Worm (Caenorhabditis elegans): Measurements from ENCODE around the gene H03G16.6.
A peak's percentile ranks its signal among the peaks of the same experiment; 100 is the strongest.

The H03G16.6 gene

ce11 chrX:15076042-15076565 is 23.6 kb downstream of the H03G16.6 start, which contains the start of the genes H40L08.3 and H40L08.9 (continued):
- TF ChIP-seq rec-8 (tag; optimal IDR thresholded peaks at IDR 0.05) (no peak), ztf-26 (tag; optimal IDR thresholded peaks at IDR 0.05) (peak; percentile 77), xnd-1 (tag; optimal IDR thresholded peaks at IDR 0.05) (no peak), ztf-22 (GFP tag; optimal IDR thresholded peaks at IDR 0.05) (peak; percentile 22), gei-17 (GFP tag; optimal IDR thresholded peaks at IDR 0.05) (peak; percentile 22), somi-1 (GFP tag; optimal IDR thresholded peaks at IDR 0.05) (no peak), dox-1 (GFP tag; IDR thresholded peaks at IDR 0.05) (peak; percentile 42), atf-7 (tag; optimal IDR thresholded peaks at IDR 0.05) (peak; percentile 6), hrde-1 (tag; optimal IDR thresholded peaks at IDR 0.05; ENCODE audit: borderline replicate concordance) (no peak), nhr-27 (tag; optimal IDR thresholded peaks at IDR 0.05) (no peak), nfyb-1 (GFP tag; IDR thresholded peaks at IDR 0.05) (peak; percentile 52), mes-4 (tag; optimal IDR thresholded peaks at IDR 0.05) (no peak)

ce11 chrX:15076909-15077308 is 24.4 kb downstream of the H03G16.6 start:
- TF ChIP-seq madf-6 (GFP tag; IDR thresholded peaks at IDR 0.05) (0 out of 2 replicates have a peak, but pooled peaks have one; percentile 6), ama-1 (optimal IDR thresholded peaks at IDR 0.05) (peak; percentile 13), ama-1 (GFP tag; optimal IDR thresholded peaks at IDR 0.05) (no peak), Y56A3A.18 (GFP tag; IDR thresholded peaks at IDR 0.05) (0 out of 2 replicates have a peak, but pooled peaks have one; percentile 28), attf-5 (GFP tag; optimal IDR thresholded peaks at IDR 0.05) (no peak)

ce11 chrX:15077597-15078261 is 25.2 kb downstream of the H03G16.6 start, which contains the start of the genes H40L08.8, H40L08.2 and H40L08.7:
H40L08.8 (minus strand) TSS chrX:15077633.
H40L08.2 (minus strand) TSS chrX:15077744.
H40L08.7 (minus strand) TSS chrX:15077744.
- TF ChIP-seq nhr-179 (tag; optimal IDR thresholded peaks at IDR 0.05) (no peak), pbrm-1 (GFP tag; IDR thresholded peaks at IDR 0.05) (no peak), mes-4 (tag; optimal IDR thresholded peaks at IDR 0.05) (no peak), K12H6.12 (tag; optimal IDR thresholded peaks at IDR 0.05) (no peak), cebp-2 (GFP tag; IDR thresholded peaks at IDR 0.05) (no peak), dpff-1 (tag; optimal IDR thresholded peaks at IDR 0.05) (no peak), efl-1 (GFP tag; optimal IDR thresholded peaks at IDR 0.05) (no peak), lin-40 (tag; optimal IDR thresholded peaks at IDR 0.05) (no peak), Y79H2A.3 (GFP tag; conservative IDR thresholded peaks at IDR 0.05) (no peak), rec-8 (tag; optimal IDR thresholded peaks at IDR 0.05) (no peak), F10E7.11 (tag; optimal IDR thresholded peaks at IDR 0.05) (no peak), zfh-2 (GFP tag; conservative IDR thresholded peaks at IDR 0.05) (no peak), madf-3 (GFP tag; IDR thresholded peaks at IDR 0.05) (no peak)

ce11 chrX:15078276-15078675 is 25.8 kb downstream of the H03G16.6 start:
- no peak for TF ChIP-seq lir-1 (GFP tag; conservative IDR thresholded peaks at IDR 0.05)
- no peak for TF ChIP-seq sptf-2 (GFP tag; optimal IDR thresholded peaks at IDR 0.05)
- no peak for TF ChIP-seq B0336.3 (GFP tag; IDR thresholded peaks at IDR 0.05)
- TF ChIP-seq nfya-1 (tag; optimal IDR thresholded peaks at IDR 0.05; ENCODE audit: borderline replicate concordance, insufficient read depth): no peak
- TF ChIP-seq cebp-1 (GFP tag; IDR thresholded peaks at IDR 0.05): no peak
- TF ChIP-seq cebp-1 (tag; optimal IDR thresholded peaks at IDR 0.05): peak; percentile 26
- TF ChIP-seq F39B2.1 (GFP tag; IDR thresholded peaks at IDR 0.05): no peak
- TF ChIP-seq hlh-12 (tag; optimal IDR thresholded peaks at IDR 0.05): no peak
- no peak for TF ChIP-seq C06A6.2 (GFP tag; conservative IDR thresholded peaks at IDR 0.05)
- 0 out of 2 replicates have a peak, but pooled peaks have one; percentile 31 for TF ChIP-seq K11D2.4 (GFP tag; IDR thresholded peaks at IDR 0.05)
- no peak for TF ChIP-seq hsf-1 (GFP tag; IDR thresholded peaks at IDR 0.05)
- TF ChIP-seq ztf-25 (GFP tag; IDR thresholded peaks at IDR 0.05): no peak
- TF ChIP-seq nfyb-1 (GFP tag; IDR thresholded peaks at IDR 0.05): no peak
- TF ChIP-seq lsy-27 (tag; optimal IDR thresholded peaks at IDR 0.05; ENCODE audit: borderline replicate concordance, insufficient read depth): no peak
- TF ChIP-seq sdz-38 (tag; optimal IDR thresholded peaks at IDR 0.05): no peak

Data from whole organism, young adult.